ENCODE assay signal across 1 fruit fly cellular context in genomic region chr2L:4915715-4916153, dm6.
TF ChIP-seq lines count a peak whose summit lies in the region.

No protein-coding gene starts in this region.

TF ChIP-seq in whole organism, embryonic, 481 proteins besides CTCF, POLR2A, EP300 and RAD21 (continued from another document):
- no peak for TF ChIP-seq CG14860 (GFP tag; IDR thresholded peaks at IDR 0.05; lab: Robert Waterston, UW; ENCODE audit: partially characterized antibody)
- peak; percentile 15 for TF ChIP-seq CG8388 (GFP tag; optimal IDR thresholded peaks at IDR 0.05; lab: Kevin White, UChicago)
- TF ChIP-seq CG1792 (GFP tag; optimal IDR thresholded peaks at IDR 0.05; lab: Kevin White, UChicago) = no peak
- TF ChIP-seq CG15601 (tag; optimal IDR thresholded peaks at IDR 0.05; lab: Kevin White, UChicago) = peak; percentile 7
- TF ChIP-seq mirr (GFP tag; optimal IDR thresholded peaks at IDR 0.05; lab: Kevin White, UChicago) = no peak
- TF ChIP-seq CoRest (tag; optimal IDR thresholded peaks at IDR 0.05; lab: Kevin White, UChicago) = peak; percentile 22
- no peak for TF ChIP-seq CG32772 (GFP tag; IDR thresholded peaks at IDR 0.05; lab: Robert Waterston, UW)
- TF ChIP-seq CG11456 (GFP tag; IDR thresholded peaks at IDR 0.05; lab: Robert Waterston, UW) = no peak
- no peak for TF ChIP-seq Atf6 (GFP tag; IDR thresholded peaks at IDR 0.05; lab: Robert Waterston, UW)
- TF ChIP-seq CG2202 (tag; optimal IDR thresholded peaks at IDR 0.05; lab: Kevin White, UChicago) = no peak
- TF ChIP-seq lab (GFP tag; optimal IDR thresholded peaks at IDR 0.05; lab: Kevin White, UChicago) = peak; percentile 50
- TF ChIP-seq CG10321 (GFP tag; IDR thresholded peaks at IDR 0.05; lab: Robert Waterston, UW) = no peak
- no peak for TF ChIP-seq chinmo (GFP tag; IDR thresholded peaks at IDR 0.05; lab: Robert Waterston, UW; ENCODE audit: partially characterized antibody)
- TF ChIP-seq seq (GFP tag; IDR thresholded peaks at IDR 0.05; lab: Robert Waterston, UW) = no peak
- no peak for TF ChIP-seq en (GFP tag; optimal IDR thresholded peaks at IDR 0.05; lab: Kevin White, UChicago)
- no peak for TF ChIP-seq gfzf (GFP tag; optimal IDR thresholded peaks at IDR 0.05; lab: Kevin White, UChicago)
- peak; percentile 49 for TF ChIP-seq CG2712 (tag; optimal IDR thresholded peaks at IDR 0.05; lab: Kevin White, UChicago)
- no peak for TF ChIP-seq Mad (GFP tag; optimal IDR thresholded peaks at IDR 0.05; lab: Kevin White, UChicago)
- no peak for TF ChIP-seq dati (GFP tag; IDR thresholded peaks at IDR 0.05; lab: Robert Waterston, UW)
- TF ChIP-seq C15 (GFP tag; IDR thresholded peaks at IDR 0.05; lab: Robert Waterston, UW) = no peak
- TF ChIP-seq NC2α (GFP tag; optimal IDR thresholded peaks at IDR 0.05; lab: Kevin White, UChicago) = no peak
- TF ChIP-seq CG9437 (GFP tag; optimal IDR thresholded peaks at IDR 0.05; lab: Kevin White, UChicago) = no peak
- TF ChIP-seq CG12659 (GFP tag; optimal IDR thresholded peaks at IDR 0.05; lab: Kevin White, UChicago) = no peak
- no peak for TF ChIP-seq al (GFP tag; IDR thresholded peaks at IDR 0.05; lab: Robert Waterston, UW)
- TF ChIP-seq Neu2 (GFP tag; optimal IDR thresholded peaks at IDR 0.05; lab: Kevin White, UChicago; ENCODE audit: borderline replicate concordance) = no peak
- peak; percentile 36 for TF ChIP-seq CG10267 (tag; optimal IDR thresholded peaks at IDR 0.05; lab: Kevin White, UChicago)
- TF ChIP-seq zfh1 (GFP tag; IDR thresholded peaks at IDR 0.05; lab: Robert Waterston, UW) = 0 out of 3 replicates have a peak, but pooled peaks have one; percentile 13
- TF ChIP-seq TFAM (GFP tag; optimal IDR thresholded peaks at IDR 0.05; lab: Kevin White, UChicago) = no peak
- TF ChIP-seq CG13424 (tag; optimal IDR thresholded peaks at IDR 0.05; lab: Kevin White, UChicago) = peak; percentile 24
- TF ChIP-seq ken (GFP tag; IDR thresholded peaks at IDR 0.05; lab: Robert Waterston, UW) = no peak
- TF ChIP-seq CG11695 (GFP tag; IDR thresholded peaks at IDR 0.05; lab: Robert Waterston, UW) = no peak
- no peak for TF ChIP-seq ac (GFP tag; optimal IDR thresholded peaks at IDR 0.05; lab: Kevin White, UChicago)
- peak; percentile 37 for TF ChIP-seq lmd (GFP tag; IDR thresholded peaks at IDR 0.05; lab: Robert Waterston, UW)
- peak; percentile 61 for TF ChIP-seq phol (tag; optimal IDR thresholded peaks at IDR 0.05; lab: Kevin White, UChicago)
- no peak for TF ChIP-seq Lpt (GFP tag; optimal IDR thresholded peaks at IDR 0.05; lab: Kevin White, UChicago)
- TF ChIP-seq CG13775 (GFP tag; optimal IDR thresholded peaks at IDR 0.05; lab: Kevin White, UChicago) = no peak
- TF ChIP-seq Ada2b (GFP tag; IDR thresholded peaks at IDR 0.05; lab: Robert Waterston, UW) = no peak
- TF ChIP-seq chn (GFP tag; optimal IDR thresholded peaks at IDR 0.05; lab: Kevin White, UChicago) = no peak
- TF ChIP-seq CG3407 (GFP tag; optimal IDR thresholded peaks at IDR 0.05; lab: Kevin White, UChicago) = no peak
- TF ChIP-seq fd3F (GFP tag; optimal IDR thresholded peaks at IDR 0.05; lab: Kevin White, UChicago) = no peak
- no peak for TF ChIP-seq CG10462 (GFP tag; optimal IDR thresholded peaks at IDR 0.05; lab: Kevin White, UChicago)
- TF ChIP-seq stc (GFP tag; IDR thresholded peaks at IDR 0.05; lab: Robert Waterston, UW) = no peak
- peak; percentile 46; the same call in 2 of the 3 replicates for TF ChIP-seq croc (GFP tag; conservative IDR thresholded peaks at IDR 0.05; lab: Robert Waterston, UW)
- peak; percentile 41 for TF ChIP-seq CG8924 (tag; optimal IDR thresholded peaks at IDR 0.05; lab: Kevin White, UChicago)
- no peak for TF ChIP-seq CG33557 (GFP tag; optimal IDR thresholded peaks at IDR 0.05; lab: Kevin White, UChicago)
- peak; percentile 18; the same call in 1 of the 2 replicates for TF ChIP-seq Ptx1 (GFP tag; IDR thresholded peaks at IDR 0.05; lab: Robert Waterston, UW)
- no peak for TF ChIP-seq Dp (GFP tag; optimal IDR thresholded peaks at IDR 0.05; lab: Kevin White, UChicago)
- peak; percentile 36; the same call in 1 of the 3 replicates for TF ChIP-seq dysf (GFP tag; IDR thresholded peaks at IDR 0.05; lab: Robert Waterston, UW)
- TF ChIP-seq CG14050 (GFP tag; IDR thresholded peaks at IDR 0.05; lab: Robert Waterston, UW) = no peak
- TF ChIP-seq H15 (GFP tag; IDR thresholded peaks at IDR 0.05; lab: Robert Waterston, UW) = 0 out of 3 replicates have a peak, but pooled peaks have one; percentile 59
- peak; percentile 39 for TF ChIP-seq Sox102F (GFP tag; optimal IDR thresholded peaks at IDR 0.05; lab: Kevin White, UChicago)
- no peak for TF ChIP-seq Dbx (GFP tag; IDR thresholded peaks at IDR 0.05; lab: Robert Waterston, UW)
- TF ChIP-seq zen (tag; optimal IDR thresholded peaks at IDR 0.05; lab: Kevin White, UChicago) = no peak
- TF ChIP-seq NFAT (GFP tag; IDR thresholded peaks at IDR 0.05; lab: Robert Waterston, UW) = no peak
- TF ChIP-seq jumu (GFP tag; optimal IDR thresholded peaks at IDR 0.05; lab: Kevin White, UChicago) = no peak
- no peak for TF ChIP-seq CG4854 (GFP tag; optimal IDR thresholded peaks at IDR 0.05; lab: Kevin White, UChicago)
- no peak for TF ChIP-seq CG12299 (tag; optimal IDR thresholded peaks at IDR 0.05; lab: Kevin White, UChicago)
- TF ChIP-seq CG7839 (tag; optimal IDR thresholded peaks at IDR 0.05; lab: Kevin White, UChicago) = peak; percentile 41
- TF ChIP-seq CHES-1-like (GFP tag; optimal IDR thresholded peaks at IDR 0.05; lab: Kevin White, UChicago) = no peak
- peak in 1 of 3 experiments; percentile 37 for TF ChIP-seq lola (GFP tag; optimal IDR thresholded peaks at IDR 0.05; lab: Kevin White, UChicago)
- TF ChIP-seq gt (GFP tag; IDR thresholded peaks at IDR 0.05; lab: Robert Waterston, UW) = no peak
- TF ChIP-seq CG4707 (GFP tag; optimal IDR thresholded peaks at IDR 0.05; lab: Kevin White, UChicago) = no peak
- TF ChIP-seq HLH4C (GFP tag; IDR thresholded peaks at IDR 0.05; lab: Robert Waterston, UW; ENCODE audit: partially characterized antibody) = no peak
- TF ChIP-seq zfh2 (GFP tag; optimal IDR thresholded peaks at IDR 0.05; lab: Kevin White, UChicago) = no peak
- peak; percentile 7 for TF ChIP-seq CG15269 (tag; optimal IDR thresholded peaks at IDR 0.05; lab: Kevin White, UChicago)
- no peak for TF ChIP-seq tap (tag; optimal IDR thresholded peaks at IDR 0.05; lab: Kevin White, UChicago)
- TF ChIP-seq bcd (GFP tag; optimal IDR thresholded peaks at IDR 0.05; lab: Kevin White, UChicago) = peak; percentile 23
- TF ChIP-seq slbo (GFP tag; IDR thresholded peaks at IDR 0.05; lab: Robert Waterston, UW) = no peak
- no peak for TF ChIP-seq CG11696 (GFP tag; IDR thresholded peaks at IDR 0.05; lab: Robert Waterston, UW)
- peak; percentile 47 for TF ChIP-seq ATbp (GFP tag; optimal IDR thresholded peaks at IDR 0.05; lab: Kevin White, UChicago)
- no peak for TF ChIP-seq CG9932 (GFP tag; IDR thresholded peaks at IDR 0.05; lab: Robert Waterston, UW)
- TF ChIP-seq CG17829 (tag; optimal IDR thresholded peaks at IDR 0.05; lab: Kevin White, UChicago) = peak; percentile 30
- no peak for TF ChIP-seq Tbp (GFP tag; optimal IDR thresholded peaks at IDR 0.05; lab: Kevin White, UChicago)
- TF ChIP-seq Max (GFP tag; optimal IDR thresholded peaks at IDR 0.05; lab: Kevin White, UChicago) = no peak
- TF ChIP-seq maf-S (GFP tag; optimal IDR thresholded peaks at IDR 0.05; lab: Kevin White, UChicago) = no peak
- TF ChIP-seq CG12071 (GFP tag; optimal IDR thresholded peaks at IDR 0.05; lab: Kevin White, UChicago) = no peak
- TF ChIP-seq Awh (GFP tag; IDR thresholded peaks at IDR 0.05; lab: Robert Waterston, UW) = peak; percentile 53; the same call in 1 of the 2 replicates
- TF ChIP-seq cwo (GFP tag; optimal IDR thresholded peaks at IDR 0.05; lab: Kevin White, UChicago) = peak; percentile 1
- TF ChIP-seq CG2120 (GFP tag; optimal IDR thresholded peaks at IDR 0.05; lab: Kevin White, UChicago) = no peak
- no peak for TF ChIP-seq Usf (GFP tag; optimal IDR thresholded peaks at IDR 0.05; lab: Kevin White, UChicago)
- no peak for TF ChIP-seq ap (GFP tag; IDR thresholded peaks at IDR 0.05; lab: Robert Waterston, UW)
- no peak for TF ChIP-seq Ravus (GFP tag; IDR thresholded peaks at IDR 0.05; lab: Robert Waterston, UW)
- TF ChIP-seq Myb (GFP tag; optimal IDR thresholded peaks at IDR 0.05; lab: Kevin White, UChicago) = no peak
- no peak for TF ChIP-seq ase (GFP tag; IDR thresholded peaks at IDR 0.05; lab: Robert Waterston, UW)
- no peak for TF ChIP-seq CG5245 (GFP tag; optimal IDR thresholded peaks at IDR 0.05; lab: Kevin White, UChicago)
- peak; percentile 5 for TF ChIP-seq CG4424 (GFP tag; optimal IDR thresholded peaks at IDR 0.05; lab: Kevin White, UChicago)
- TF ChIP-seq Drgx (GFP tag; IDR thresholded peaks at IDR 0.05; lab: Robert Waterston, UW) = peak; percentile 22; the same call in 1 of the 2 replicates
- no peak for TF ChIP-seq mam (GFP tag; optimal IDR thresholded peaks at IDR 0.05; lab: Kevin White, UChicago)
- TF ChIP-seq CG13123 (GFP tag; optimal IDR thresholded peaks at IDR 0.05; lab: Kevin White, UChicago) = no peak
- TF ChIP-seq Sox100B (GFP tag; optimal IDR thresholded peaks at IDR 0.05; lab: Kevin White, UChicago) = peak; percentile 40
- no peak for TF ChIP-seq MESR4 (GFP tag; optimal IDR thresholded peaks at IDR 0.05; lab: Kevin White, UChicago)
- TF ChIP-seq CG10543 (GFP tag; optimal IDR thresholded peaks at IDR 0.05; lab: Kevin White, UChicago) = no peak
- no peak for TF ChIP-seq trem (tag; optimal IDR thresholded peaks at IDR 0.05; lab: Kevin White, UChicago)
- no peak for TF ChIP-seq fru (optimal IDR thresholded peaks at IDR 0.05; lab: Kevin White, UChicago)
- no peak for TF ChIP-seq ato (GFP tag; IDR thresholded peaks at IDR 0.05; lab: Robert Waterston, UW; ENCODE audit: partially characterized antibody)
- no peak for TF ChIP-seq shn (GFP tag; optimal IDR thresholded peaks at IDR 0.05; lab: Kevin White, UChicago)
- TF ChIP-seq BtbVII (GFP tag; optimal IDR thresholded peaks at IDR 0.05; lab: Kevin White, UChicago) = peak; percentile 30
- TF ChIP-seq CG8359 (GFP tag; optimal IDR thresholded peaks at IDR 0.05; lab: Kevin White, UChicago; ENCODE audit: borderline replicate concordance) = peak; percentile 7
- TF ChIP-seq gcm2 (GFP tag; optimal IDR thresholded peaks at IDR 0.05; lab: Kevin White, UChicago) = no peak
- TF ChIP-seq gem (tag; optimal IDR thresholded peaks at IDR 0.05; lab: Kevin White, UChicago) = peak; percentile 60
- TF ChIP-seq E2f1 (GFP tag; IDR thresholded peaks at IDR 0.05; lab: Robert Waterston, UW) = no peak; the same call in 1 of the 2 replicates
- TF ChIP-seq CG32532 (GFP tag; IDR thresholded peaks at IDR 0.05; lab: Robert Waterston, UW) = no peak
- no peak for TF ChIP-seq CG3163 (GFP tag; optimal IDR thresholded peaks at IDR 0.05; lab: Kevin White, UChicago)
- peak in 1 of 2 experiments; percentile 90 for TF ChIP-seq Hr78 (GFP tag; optimal IDR thresholded peaks at IDR 0.05; lab: Kevin White, UChicago)
- TF ChIP-seq repo (GFP tag; optimal IDR thresholded peaks at IDR 0.05; lab: Kevin White, UChicago) = no peak
- no peak for TF ChIP-seq CG18476 (GFP tag; optimal IDR thresholded peaks at IDR 0.05; lab: Kevin White, UChicago)
- no peak for TF ChIP-seq klu (GFP tag; IDR thresholded peaks at IDR 0.05; lab: Robert Waterston, UW)
- no peak for TF ChIP-seq CG13624 (GFP tag; optimal IDR thresholded peaks at IDR 0.05; lab: Kevin White, UChicago)
